Worm (Caenorhabditis elegans): ENCODE measurements around the gene W03F8.6.

ce11 chrIV:5224238-5224637, 37.9 kb upstream of the W03F8.6 start, which contains the start of gene Y59E9AL.8:
- TF ChIP-seq gmeb-2 (tag; optimal IDR thresholded peaks at IDR 0.05) (no peak), sox-4 (tag; optimal IDR thresholded peaks at IDR 0.05) (no peak), pax-1 (tag; optimal IDR thresholded peaks at IDR 0.05) (no peak), pqm-1 (tag; optimal IDR thresholded peaks at IDR 0.05) (no peak)

Data from whole organism, late embryonic.